Worm (Caenorhabditis elegans): ENCODE data around the gene fbxa-219.

The fbxa-219 gene

DNA sequence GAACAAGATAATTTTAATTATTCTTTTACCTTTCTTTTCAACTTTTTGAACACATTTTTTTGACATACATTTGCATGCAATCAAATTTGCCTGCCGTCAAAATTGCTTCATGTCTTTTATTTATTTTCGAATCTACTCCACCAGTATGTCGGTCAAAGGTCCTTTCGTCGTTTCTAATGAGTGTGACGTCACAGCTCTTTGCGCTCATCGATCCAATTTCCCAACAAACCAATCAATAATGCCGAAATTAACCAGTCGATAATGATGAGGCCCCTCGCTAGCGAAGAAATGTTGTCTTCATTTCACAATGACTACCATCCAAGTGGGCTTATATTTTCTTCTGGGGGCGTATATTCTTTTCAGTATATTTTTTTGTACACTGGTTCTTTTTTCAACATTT, 28.3 kb upstream of the fbxa-219 start, which contains the start of gene Y54F10BM.6:
Y54F10BM.6 (plus strand) TSS at position 301 of the 400 bp plus-strand sequence.
- no peak for TF ChIP-seq ztf-25 (GFP tag; IDR thresholded peaks at IDR 0.05)
- TF ChIP-seq F33H1.4 (GFP tag; IDR thresholded peaks at IDR 0.05) = no peak
- TF ChIP-seq ztf-18 (tag; optimal IDR thresholded peaks at IDR 0.05) = no peak
- TF ChIP-seq dpff-1 (tag; optimal IDR thresholded peaks at IDR 0.05) = no peak

- TF ChIP-seq ceh-40 (GFP tag; IDR thresholded peaks at IDR 0.05) = no peak
Observed at ce11 chrIII:2265986-2266701, 25.1 kb upstream of the fbxa-219 start, which contains the start of gene fbxa-9. Gene fbxa-9, plus strand, starts transcription at chrIII:2266651.

- peak; percentile 71; the same call in 1 of the 2 replicates for TF ChIP-seq mcd-1 (GFP tag; IDR thresholded peaks at IDR 0.05)
Observed at ce11 chrIII:2271016-2271590, 20.1 kb upstream of the fbxa-219 start.

- peak; percentile 5 for TF ChIP-seq nhr-80 (tag; optimal IDR thresholded peaks at IDR 0.05)
- no peak for TF ChIP-seq lin-35 (GFP tag; optimal IDR thresholded peaks at IDR 0.05)
Observed at ce11 chrIII:2272075-2272474, 19.1 kb upstream of the fbxa-219 start, which contains the start of gene fbxa-48. Gene fbxa-48, minus strand, starts transcription at chrIII:2272175.

ce11 chrIII:2272732-2273131, 18.5 kb upstream of the fbxa-219 start, which contains the start of gene fbxa-39:
Gene fbxa-39, plus strand, starts transcription at chrIII:2273032.
- TF ChIP-seq madf-8 (GFP tag; conservative IDR thresholded peaks at IDR 0.05) (no peak), K12H6.12 (tag; optimal IDR thresholded peaks at IDR 0.05) (no peak), ceh-58 (GFP tag; IDR thresholded peaks at IDR 0.05) (no peak), madf-6 (GFP tag; IDR thresholded peaks at IDR 0.05) (no peak), aptf-2 (GFP tag; conservative IDR thresholded peaks at IDR 0.05) (no peak), ztf-18 (tag; optimal IDR thresholded peaks at IDR 0.05) (no peak), pha-4 (tag; optimal IDR thresholded peaks at IDR 0.05) (no peak), snpc-4 (GFP tag; optimal IDR thresholded peaks at IDR 0.05) (no peak), snpc-4 (tag; optimal IDR thresholded peaks at IDR 0.05) (no peak), F22D6.2 (tag; optimal IDR thresholded peaks at IDR 0.05) (no peak), tbp1 (GFP tag; optimal IDR thresholded peaks at IDR 0.05) (no peak), unc-130 (GFP tag; optimal IDR thresholded peaks at IDR 0.05) (no peak), ceh-91 (GFP tag; IDR thresholded peaks at IDR 0.05) (no peak), unc-62 (GFP tag; optimal IDR thresholded peaks at IDR 0.05) (no peak), B0336.3 (GFP tag; IDR thresholded peaks at IDR 0.05) (no peak), F39B2.1 (GFP tag; IDR thresholded peaks at IDR 0.05) (no peak), ceh-40 (GFP tag; IDR thresholded peaks at IDR 0.05) (no peak), F49E8.2 (tag; optimal IDR thresholded peaks at IDR 0.05; ENCODE audit: insufficient read depth) (no peak), lin-54 (GFP tag; optimal IDR thresholded peaks at IDR 0.05) (no peak), nhr-120 (GFP tag; IDR thresholded peaks at IDR 0.05) (no peak), lag-1 (GFP tag; IDR thresholded peaks at IDR 0.05) (no peak)

ce11 chrIII:2276842-2277241, 14.4 kb upstream of the fbxa-219 start, which contains the start of gene Y54F10BM.21:
Gene Y54F10BM.21, plus strand, starts transcription at chrIII:2277142.
- TF ChIP-seq athp-1 (tag; optimal IDR thresholded peaks at IDR 0.05) = no peak
- TF ChIP-seq Y79H2A.3 (GFP tag; conservative IDR thresholded peaks at IDR 0.05) = no peak
- no peak for TF ChIP-seq cebp-1 (GFP tag; IDR thresholded peaks at IDR 0.05)
- no peak for TF ChIP-seq cebp-1 (tag; optimal IDR thresholded peaks at IDR 0.05)
- no peak for TF ChIP-seq F49E8.2 (tag; optimal IDR thresholded peaks at IDR 0.05; ENCODE audit: insufficient read depth)
- no peak for TF ChIP-seq ceh-79 (tag; optimal IDR thresholded peaks at IDR 0.05)
- no peak for TF ChIP-seq hlh-12 (tag; optimal IDR thresholded peaks at IDR 0.05)
- TF ChIP-seq nfya-2 (GFP tag; IDR thresholded peaks at IDR 0.05) = no peak
- TF ChIP-seq madf-6 (GFP tag; IDR thresholded peaks at IDR 0.05) = no peak
- no peak for TF ChIP-seq chd-7 (tag; optimal IDR thresholded peaks at IDR 0.05)

Measured in whole organism, young adult.